Fruit fly (Drosophila melanogaster) whole organism, embryonic: ENCODE measurements around the gene CG32032.

Experiments used
- Atf-2 ChIP-seq: fragments of 200-800 bp; sonication (Bioruptor generic); optimal IDR thresholded peaks from 2 replicates; lab custom pipeline; 2016; ENCODE audit warnings: missing biosample characterization, missing genetic modification characterization
- Blimp-1 ChIP-seq: fragments of 200-800 bp; sonication (Bioruptor generic); optimal IDR thresholded peaks from 3 replicates; lab custom pipeline; 2018; ENCODE audit warnings: missing biosample characterization, missing genetic modification characterization, mild to moderate bottlenecking, moderate library complexity, missing genetic modification reagents
- CG11398 ChIP-seq: fragments of 200-800 bp; sonication (Bioruptor generic); optimal IDR thresholded peaks from 2 replicates; lab custom pipeline; 2016; ENCODE audit warnings: missing biosample characterization, missing genetic modification characterization
- CG11696 ChIP-seq: fragments of 200-800 bp; sonication (Bioruptor generic); IDR thresholded peaks from 2 replicates; pipeline ENCODE4 v1.3.6; 2022; ENCODE audit warnings: missing biosample characterization, missing genetic modification characterization
- CG12071 ChIP-seq: fragments of 200-800 bp; sonication (Bioruptor generic); optimal IDR thresholded peaks from 3 replicates; lab custom pipeline; 2018; ENCODE audit warnings: missing biosample characterization, mild to moderate bottlenecking, missing genetic modification characterization
- CG12236 ChIP-seq: fragments of 200-800 bp; sonication (Bioruptor generic); optimal IDR thresholded peaks from 2 replicates; lab custom pipeline; 2016; ENCODE audit warnings: missing biosample characterization, missing genetic modification characterization
- CG13296 ChIP-seq: fragments of 200-800 bp; sonication (Bioruptor generic); optimal IDR thresholded peaks from 3 replicates; lab custom pipeline; 2018; ENCODE audit warnings: missing biosample characterization, mild to moderate bottlenecking, missing genetic modification characterization
- CG15269 ChIP-seq: fragments of 200-800 bp; sonication (Bioruptor generic); optimal IDR thresholded peaks from 2 replicates; lab custom pipeline; 2018; ENCODE audit warnings: missing biosample characterization, mild to moderate bottlenecking, missing genetic modification characterization, moderate library complexity
- CG15601 ChIP-seq: fragments of 200-800 bp; sonication (Bioruptor generic); optimal IDR thresholded peaks from 3 replicates; lab custom pipeline; 2019; ENCODE audit warnings: missing biosample characterization, mild to moderate bottlenecking, missing genetic modification characterization, moderate library complexity
- CG2678 ChIP-seq: fragments of 200-800 bp; sonication (Bioruptor generic); optimal IDR thresholded peaks from 3 replicates; lab custom pipeline; 2019; ENCODE audit warnings: missing biosample characterization, mild to moderate bottlenecking, missing genetic modification characterization, moderate library complexity
- CG2712 ChIP-seq: fragments of 200-800 bp; optimal IDR thresholded peaks from 3 replicates; lab custom pipeline; 2019; ENCODE audit warnings: missing biosample characterization, mild to moderate bottlenecking, missing genetic modification characterization, moderate library complexity
- CG32767 ChIP-seq: fragments of 200-800 bp; sonication (Bioruptor generic); IDR thresholded peaks from 2 replicates; pipeline ENCODE4 v1.3.6; 2022; ENCODE audit warnings: missing biosample characterization, missing genetic modification characterization
- CG3726 ChIP-seq: fragments of 200-800 bp; sonication (Bioruptor generic); IDR thresholded peaks from 3 replicates; pipeline ENCODE4, ENCODE4 v1.3.6; 2022; ENCODE audit warnings: missing biosample characterization, missing genetic modification characterization
- CG4328 ChIP-seq: fragments of 200-800 bp; sonication (Bioruptor generic); optimal IDR thresholded peaks from 3 replicates; lab custom pipeline; 2017; ENCODE audit warnings: missing biosample characterization, missing genetic modification reagents, missing genetic modification characterization
- CG6254 ChIP-seq: fragments of 200-800 bp; sonication (Bioruptor generic); optimal IDR thresholded peaks from 3 replicates; lab custom pipeline; 2017; ENCODE audit warnings: mild to moderate bottlenecking, missing biosample characterization, missing genetic modification reagents, missing genetic modification characterization
- CG6689 ChIP-seq: fragments of 200-800 bp; sonication (Bioruptor generic); IDR thresholded peaks from 2 replicates; pipeline ENCODE4 v1.3.6; 2022; ENCODE audit warnings: missing biosample characterization, missing genetic modification characterization
- CG7357 ChIP-seq: fragments of 200-800 bp; sonication (Bioruptor generic); IDR thresholded peaks from 3 replicates; pipeline ENCODE4 v1.3.6; 2022; ENCODE audit warnings: missing biosample characterization, missing genetic modification characterization
- CG7839 ChIP-seq: fragments of 200-800 bp; sonication (Bioruptor generic); optimal IDR thresholded peaks from 3 replicates; lab custom pipeline; 2018; ENCODE audit warnings: missing biosample characterization, mild to moderate bottlenecking, missing genetic modification characterization, moderate library complexity
- Dad ChIP-seq: fragments of 200-800 bp; sonication (Bioruptor generic); optimal IDR thresholded peaks from 3 replicates; lab custom pipeline; 2016; ENCODE audit warnings: missing biosample characterization, missing genetic modification characterization
- Fer1 ChIP-seq: fragments of 200-800 bp; sonication (Bioruptor generic); optimal IDR thresholded peaks from 2 replicates; lab custom pipeline; 2017; ENCODE audit warnings: missing biosample characterization, mild to moderate bottlenecking, missing genetic modification characterization
- Med ChIP-seq: fragments of 200-800 bp; sonication (Bioruptor generic); peaks from one replicate; lab custom pipeline; 2016; ENCODE audit warnings: missing biosample characterization, missing genetic modification characterization, mild to moderate bottlenecking, inconsistent platforms, moderate library complexity
- Mes4 ChIP-seq: fragments of 200-800 bp; sonication (Bioruptor generic); optimal IDR thresholded peaks from 2 replicates; lab custom pipeline; 2016; ENCODE audit warnings: missing biosample characterization, missing genetic modification characterization
- Nf-YA ChIP-seq: fragments of 200-800 bp; sonication (Bioruptor generic); IDR thresholded peaks from 2 replicates; pipeline ENCODE4 v1.3.6; 2022; ENCODE audit warnings: missing biosample characterization, missing genetic modification characterization
- NfI ChIP-seq: fragments of 200-800 bp; sonication (Bioruptor generic); optimal IDR thresholded peaks from 3 replicates; lab custom pipeline; 2018; ENCODE audit warnings: missing biosample characterization, mild to moderate bottlenecking, missing genetic modification characterization, moderate library complexity
- Pdp1 ChIP-seq, 2 experiments: fragments of 200-800 bp; sonication (Bioruptor generic); optimal IDR thresholded peaks; 3 replicates each; lab custom pipeline; 2016; ENCODE audit warnings: missing biosample characterization in 2 of 2, missing genetic modification characterization in 2 of 2, mild to moderate bottlenecking in 1 of 2, moderate library complexity in 1 of 2
- Taf1 ChIP-seq: fragments of 200-800 bp; sonication (Bioruptor generic); IDR thresholded peaks from 2 replicates; pipeline ENCODE4 v1.3.6; 2022; ENCODE audit warnings: missing biosample characterization, missing genetic modification characterization
- amos ChIP-seq: fragments of 200-800 bp; sonication (Bioruptor generic); IDR thresholded peaks from 2 replicates; pipeline ENCODE4 v1.3.6; 2022; ENCODE audit warnings: missing biosample characterization, missing genetic modification characterization; ENCODE audit not compliant: partially characterized antibody
- ato ChIP-seq: fragments of 200-800 bp; sonication (Bioruptor generic); IDR thresholded peaks from 2 replicates; pipeline ENCODE4 v1.3.6; 2022; ENCODE audit warnings: missing biosample characterization, missing genetic modification characterization; ENCODE audit not compliant: partially characterized antibody
- bab2 ChIP-seq: fragments of 200-800 bp; sonication (Bioruptor generic); optimal IDR thresholded peaks from 2 replicates; lab custom pipeline; 2016; ENCODE audit warnings: missing biosample characterization, missing genetic modification characterization
- chinmo ChIP-seq: fragments of 200-800 bp; sonication (Bioruptor generic); IDR thresholded peaks from 4 replicates; pipeline ENCODE4 v1.3.6; 2022; ENCODE audit warnings: missing biosample characterization, missing genetic modification characterization; ENCODE audit not compliant: partially characterized antibody
- dmrt99B ChIP-seq: fragments of 200-800 bp; sonication (Bioruptor generic); optimal IDR thresholded peaks from 2 replicates; lab custom pipeline; 2018; ENCODE audit warnings: missing biosample characterization, mild to moderate bottlenecking, missing genetic modification characterization, moderate library complexity
- eve ChIP-seq, 2 experiments: fragments of >200 bp; optimal IDR thresholded peaks; 2 replicates each; lab custom pipeline; 2017; ENCODE audit warnings: missing biosample characterization in 2 of 2, missing genetic modification characterization in 2 of 2
- ewg ChIP-seq: fragments of 200-800 bp; sonication (Bioruptor generic); optimal IDR thresholded peaks from 3 replicates; lab custom pipeline; 2017; ENCODE audit warnings: mild to moderate bottlenecking, missing biosample characterization, missing genetic modification reagents, missing genetic modification characterization
- fu2 ChIP-seq: fragments of 200-800 bp; sonication (Bioruptor generic); optimal IDR thresholded peaks from 2 replicates; lab custom pipeline; 2016; ENCODE audit warnings: missing biosample characterization, missing genetic modification characterization
- h ChIP-seq: fragments of >200 bp; optimal IDR thresholded peaks from 2 replicates; lab custom pipeline; 2017
- lbe ChIP-seq: fragments of 200-800 bp; sonication (Bioruptor generic); optimal IDR thresholded peaks from 2 replicates; lab custom pipeline; 2016; ENCODE audit warnings: missing biosample characterization, mild to moderate bottlenecking, missing genetic modification characterization
- lmd ChIP-seq: fragments of 200-800 bp; sonication (Bioruptor generic); IDR thresholded peaks from 2 replicates; pipeline ENCODE4 v1.3.6; 2022; ENCODE audit warnings: missing biosample characterization, missing genetic modification characterization
- otp ChIP-seq: fragments of 200-800 bp; sonication (Bioruptor generic); IDR thresholded peaks from 3 replicates; pipeline ENCODE4, ENCODE4 v1.3.6; 2022; ENCODE audit warnings: missing biosample characterization, missing genetic modification characterization
- pzg ChIP-seq: fragments of 200-800 bp; sonication (Bioruptor generic); optimal IDR thresholded peaks from 3 replicates; lab custom pipeline; 2018; ENCODE audit warnings: missing biosample characterization, mild to moderate bottlenecking, missing genetic modification characterization, moderate library complexity
- repo ChIP-seq: fragments of 200-800 bp; sonication (Bioruptor generic); optimal IDR thresholded peaks from 2 replicates; lab custom pipeline; 2016; ENCODE audit warnings: missing biosample characterization, missing genetic modification characterization
- sna ChIP-seq: fragments of 200-800 bp; sonication (Bioruptor generic); IDR thresholded peaks from 2 replicates; pipeline ENCODE4 v1.3.6; 2022; ENCODE audit warnings: missing biosample characterization, missing genetic modification characterization; ENCODE audit not compliant: partially characterized antibody
- so ChIP-seq: fragments of 200-800 bp; sonication (Bioruptor generic); IDR thresholded peaks from 3 replicates; pipeline ENCODE4 v1.3.6; 2022; ENCODE audit warnings: missing biosample characterization, missing genetic modification characterization
- sqz ChIP-seq: fragments of 200-800 bp; sonication (Bioruptor generic); optimal IDR thresholded peaks from 3 replicates; lab custom pipeline; 2018; ENCODE audit warnings: missing biosample characterization, mild to moderate bottlenecking, missing genetic modification characterization
- tna ChIP-seq: fragments of 200-800 bp; sonication (Bioruptor generic); IDR thresholded peaks from 2 replicates; pipeline ENCODE4 v1.3.6; 2022; ENCODE audit warnings: missing biosample characterization, missing genetic modification characterization; ENCODE audit not compliant: partially characterized antibody
- z ChIP-seq: fragments of 200-800 bp; sonication (Bioruptor generic); IDR thresholded peaks from 3 replicates; pipeline ENCODE4 v1.3.6; 2022; ENCODE audit warnings: missing biosample characterization, missing genetic modification characterization
- zen ChIP-seq: fragments of 200-800 bp; sonication (Bioruptor generic); optimal IDR thresholded peaks from 3 replicates; lab custom pipeline; 2018; ENCODE audit warnings: missing biosample characterization, mild to moderate bottlenecking, missing genetic modification characterization, moderate library complexity

CG32032 gene

DNA sequence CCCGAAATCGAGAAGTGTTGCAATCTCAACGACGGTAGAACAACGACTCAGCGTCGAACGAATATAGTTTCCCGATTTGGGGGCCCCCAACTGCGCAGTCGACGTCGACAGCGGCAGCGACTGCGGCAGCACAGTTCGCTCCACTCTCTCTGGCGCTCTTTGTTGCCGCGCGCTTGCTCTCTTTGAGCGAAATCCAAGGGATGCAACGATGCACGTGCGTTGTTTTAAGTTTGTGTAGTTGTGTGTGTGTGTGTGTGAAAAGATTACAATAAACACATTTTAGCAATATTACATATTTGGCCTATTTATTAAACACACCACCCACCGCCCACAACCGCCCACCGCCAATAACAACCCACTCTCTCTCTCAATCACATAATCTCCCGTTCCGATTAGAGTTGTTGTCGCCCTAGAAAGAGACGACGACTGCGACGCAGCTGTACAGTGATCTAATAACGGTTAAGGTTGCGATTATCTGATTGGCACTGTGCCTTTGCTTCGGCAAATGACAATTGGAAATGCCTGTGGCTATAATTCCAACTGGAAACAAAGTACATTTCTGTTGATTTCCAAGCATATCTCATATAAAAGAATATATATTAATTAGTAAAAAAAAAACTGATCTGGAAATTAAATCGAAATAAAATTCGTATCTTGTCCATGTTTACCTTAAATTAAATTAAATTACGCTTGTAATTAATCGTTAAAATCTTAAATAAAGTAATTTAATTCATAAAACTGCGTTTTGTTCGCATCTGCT is 32.6 kb downstream of the CG32032 start (continued):
- TF ChIP-seq CG12071 (peak; percentile 14), CG15269 (tag; lab: Kevin White, UChicago) (peak; percentile 27)

DNA sequence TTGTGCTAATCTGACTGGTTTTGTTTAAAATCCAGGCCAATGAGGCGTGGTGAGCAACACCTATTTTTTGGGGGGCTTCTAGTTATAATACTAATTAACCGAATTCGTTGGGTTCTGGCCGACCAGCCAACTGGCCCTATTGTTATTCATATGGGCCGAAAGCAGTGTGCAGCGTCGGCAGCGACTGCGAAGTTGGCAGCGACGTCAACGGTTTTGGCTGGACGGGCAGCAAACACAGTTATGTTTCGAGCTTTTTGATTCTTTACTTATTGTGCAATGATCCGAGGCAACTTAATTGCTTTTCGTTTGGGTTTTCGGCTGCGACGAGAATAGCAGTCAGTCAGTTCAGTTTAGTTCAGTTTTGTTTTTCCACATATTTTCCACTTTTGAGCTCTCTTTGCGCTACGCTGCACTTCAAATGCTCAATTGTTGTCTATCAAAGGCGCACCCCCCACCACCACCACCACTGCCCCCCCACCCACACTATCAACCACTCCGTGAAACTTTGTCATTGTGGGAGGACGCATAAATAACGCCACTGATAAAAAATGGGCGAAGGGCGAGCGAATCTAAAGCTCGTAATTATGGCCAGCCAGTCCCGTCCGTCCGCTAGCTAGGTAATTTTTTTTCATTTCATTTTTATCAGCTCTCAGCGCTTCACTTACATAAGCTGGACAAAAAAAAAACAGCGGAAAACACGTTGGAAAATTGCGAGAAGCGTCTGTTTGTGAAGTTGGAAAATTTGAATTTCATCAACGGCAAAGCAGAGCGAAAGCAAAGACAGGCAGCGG is 33.4 kb downstream of the CG32032 start:
- 0 out of 4 replicates have a peak, but pooled peaks have one; percentile 74 for TF ChIP-seq chinmo (GFP tag; lab: Robert Waterston, UW)
- TF ChIP-seq CG11696 (GFP tag; lab: Robert Waterston, UW): no peak
- TF ChIP-seq ewg: no peak
- no peak for TF ChIP-seq CG7357 (GFP tag; lab: Robert Waterston, UW)
- TF ChIP-seq Dad (GFP tag; lab: Kevin White, UChicago): no peak
- no peak for TF ChIP-seq fu2
- TF ChIP-seq bab2 (GFP tag; lab: Kevin White, UChicago): no peak
- no peak for TF ChIP-seq CG4328 (GFP tag; lab: Kevin White, UChicago)
- no peak for TF ChIP-seq CG12236 (GFP tag; lab: Kevin White, UChicago)
- TF ChIP-seq CG2712 (tag; lab: Kevin White, UChicago): no peak
- TF ChIP-seq ato (GFP tag; lab: Robert Waterston, UW): no peak
- no peak for TF ChIP-seq CG13296 (GFP tag; lab: Kevin White, UChicago)
- TF ChIP-seq so (GFP tag; lab: Robert Waterston, UW): no peak
- TF ChIP-seq Fer1 (GFP tag; lab: Kevin White, UChicago): no peak
- no peak for TF ChIP-seq pzg (GFP tag; lab: Kevin White, UChicago)
- TF ChIP-seq CG6689 (GFP tag; lab: Robert Waterston, UW): 0 out of 2 replicates have a peak, but pooled peaks have one; percentile 20
- peak; percentile 46 for TF ChIP-seq sqz (GFP tag; lab: Kevin White, UChicago)
- TF ChIP-seq z (GFP tag; lab: Robert Waterston, UW): peak; percentile 37; the same call in 1 of the 3 replicates
- TF ChIP-seq CG7839 (tag; lab: Kevin White, UChicago): peak; percentile 10
- TF ChIP-seq zen (tag; lab: Kevin White, UChicago): no peak
- TF ChIP-seq CG15601 (tag; lab: Kevin White, UChicago): no peak
- no peak for TF ChIP-seq CG3726 (GFP tag; lab: Robert Waterston, UW)
- TF ChIP-seq dmrt99B (tag; lab: Kevin White, UChicago): no peak
- no peak for TF ChIP-seq lbe (GFP tag; lab: Kevin White, UChicago)
- no peak for TF ChIP-seq Mes4 (GFP tag; lab: Kevin White, UChicago)
- peak; percentile 67 for TF ChIP-seq Med (GFP tag; lab: Kevin White, UChicago)
- no peak for TF ChIP-seq CG11398
- no peak for TF ChIP-seq sna (GFP tag; lab: Robert Waterston, UW)
- no peak for TF ChIP-seq Blimp-1 (GFP tag; lab: Kevin White, UChicago)
- peak in 1 of 2 experiments; percentile 18 for TF ChIP-seq eve (GFP tag; optimal IDR thresholded peaks at IDR 0.05; lab: Kevin White, UChicago)
- no peak for TF ChIP-seq Atf-2
- TF ChIP-seq NfI (GFP tag; lab: Kevin White, UChicago): peak; percentile 8
- TF ChIP-seq otp: no peak
- no peak for TF ChIP-seq CG32767 (GFP tag; lab: Robert Waterston, UW)
- TF ChIP-seq repo: no peak
- TF ChIP-seq CG6254 (GFP tag; lab: Kevin White, UChicago): no peak
- no peak for TF ChIP-seq Taf1 (GFP tag; lab: Robert Waterston, UW)
- no peak for TF ChIP-seq h (lab: Kevin White, UChicago)
- no peak for TF ChIP-seq amos
- TF ChIP-seq lmd (GFP tag; lab: Robert Waterston, UW): peak; percentile 40
- peak; percentile 38 for TF ChIP-seq CG2678
- TF ChIP-seq Pdp1 (GFP tag; optimal IDR thresholded peaks at IDR 0.05; lab: Kevin White, UChicago): peak in 1 of 2 experiments; percentile 59
- TF ChIP-seq Nf-YA: no peak
- no peak for TF ChIP-seq tna
